Fruit fly (Drosophila melanogaster) whole organism, embryonic: ENCODE measurements around the gene CG15891.

Experiments used
- Aef1 ChIP-seq: fragments of 200-800 bp; sonication (Bioruptor generic); IDR thresholded peaks from 3 replicates; pipeline ENCODE4 v1.3.6; 2022; ENCODE audit warnings: missing biosample characterization, missing genetic modification characterization
- BEAF-32 ChIP-seq: fragments of 200-800 bp; sonication (Bioruptor generic); optimal IDR thresholded peaks from 3 replicates; lab custom pipeline; 2017; ENCODE audit warnings: missing biosample characterization, missing genetic modification characterization, mild to moderate bottlenecking, moderate library complexity, missing genetic modification reagents
- CG10274 ChIP-seq: fragments of 200-800 bp; sonication (Bioruptor generic); optimal IDR thresholded peaks from 3 replicates; lab custom pipeline; 2017; ENCODE audit warnings: missing biosample characterization, mild to moderate bottlenecking, missing genetic modification characterization
- CG10654 ChIP-seq: fragments of 200-800 bp; sonication (Bioruptor generic); optimal IDR thresholded peaks from 2 replicates; lab custom pipeline; 2016; ENCODE audit warnings: missing biosample characterization, missing genetic modification characterization
- CG10959 ChIP-seq: fragments of 200-800 bp; sonication (Bioruptor generic); IDR thresholded peaks from 2 replicates; pipeline ENCODE4 v1.3.6; 2022; ENCODE audit warnings: missing biosample characterization, missing genetic modification characterization
- CG11085 ChIP-seq: fragments of 200-800 bp; sonication (Bioruptor generic); IDR thresholded peaks from 2 replicates; pipeline ENCODE4 v1.3.6; 2022; ENCODE audit warnings: missing biosample characterization, missing genetic modification characterization
- CG11093 ChIP-seq: fragments of 200-800 bp; sonication (Bioruptor generic); IDR thresholded peaks from 3 replicates; pipeline ENCODE4 v1.3.6; 2022; ENCODE audit warnings: missing biosample characterization, missing genetic modification characterization
- CG11398 ChIP-seq: fragments of 200-800 bp; sonication (Bioruptor generic); optimal IDR thresholded peaks from 2 replicates; lab custom pipeline; 2016; ENCODE audit warnings: missing biosample characterization, missing genetic modification characterization
- CG12104 ChIP-seq: fragments of 200-800 bp; sonication (Bioruptor generic); optimal IDR thresholded peaks from 3 replicates; lab custom pipeline; 2016; ENCODE audit warnings: missing biosample characterization, missing genetic modification characterization
- CG12155 ChIP-seq: fragments of 200-800 bp; sonication (Bioruptor generic); optimal IDR thresholded peaks from 3 replicates; lab custom pipeline; 2016; ENCODE audit warnings: missing biosample characterization, missing genetic modification characterization
- CG13123 ChIP-seq: fragments of 200-800 bp; sonication (Bioruptor generic); optimal IDR thresholded peaks from 2 replicates; lab custom pipeline; 2016; ENCODE audit warnings: missing biosample characterization, missing genetic modification characterization
- CG15269 ChIP-seq: fragments of 200-800 bp; sonication (Bioruptor generic); optimal IDR thresholded peaks from 2 replicates; lab custom pipeline; 2018; ENCODE audit warnings: missing biosample characterization, mild to moderate bottlenecking, missing genetic modification characterization, moderate library complexity
- CG15479 ChIP-seq: fragments of 200-800 bp; sonication (Bioruptor generic); optimal IDR thresholded peaks from 3 replicates; lab custom pipeline; 2019; ENCODE audit warnings: missing biosample characterization, mild to moderate bottlenecking, missing genetic modification characterization, moderate library complexity
- CG17612 ChIP-seq: fragments of 200-800 bp; sonication (Bioruptor generic); IDR thresholded peaks from 2 replicates; pipeline ENCODE4 v1.3.6; 2022; ENCODE audit warnings: missing biosample characterization, missing genetic modification characterization
- CG2129 ChIP-seq: fragments of 200-800 bp; sonication (Bioruptor generic); IDR thresholded peaks from 2 replicates; pipeline ENCODE4 v1.3.6; 2022; ENCODE audit warnings: missing biosample characterization, missing genetic modification characterization; ENCODE audit not compliant: partially characterized antibody
- CG3065 ChIP-seq: fragments of 200-800 bp; sonication (Bioruptor generic); optimal IDR thresholded peaks from 2 replicates; lab custom pipeline; 2016; ENCODE audit warnings: missing biosample characterization, missing genetic modification characterization
- CG31224 ChIP-seq: fragments of 200-800 bp; sonication (Bioruptor generic); IDR thresholded peaks from 2 replicates; pipeline ENCODE4 v1.3.6; 2022; ENCODE audit warnings: missing biosample characterization, missing genetic modification characterization
- CG32772 ChIP-seq: fragments of 200-800 bp; sonication (Bioruptor generic); IDR thresholded peaks from 2 replicates; pipeline ENCODE4 v1.3.6; 2022; ENCODE audit warnings: missing biosample characterization, missing genetic modification characterization
- CG34224 ChIP-seq: fragments of 200-800 bp; sonication (Bioruptor generic); IDR thresholded peaks from 3 replicates; pipeline ENCODE4 v1.3.6; 2022; ENCODE audit warnings: missing biosample characterization, missing genetic modification characterization; ENCODE audit not compliant: partially characterized antibody
- CG3726 ChIP-seq: fragments of 200-800 bp; sonication (Bioruptor generic); IDR thresholded peaks from 3 replicates; pipeline ENCODE4, ENCODE4 v1.3.6; 2022; ENCODE audit warnings: missing biosample characterization, missing genetic modification characterization
- CG42726 ChIP-seq: fragments of 200-800 bp; sonication (Bioruptor generic); IDR thresholded peaks from 2 replicates; pipeline ENCODE4 v1.3.6; 2022; ENCODE audit warnings: missing biosample characterization, missing genetic modification characterization; ENCODE audit not compliant: partially characterized antibody
- CG6272 ChIP-seq: fragments of 200-800 bp; sonication (Bioruptor generic); IDR thresholded peaks from 2 replicates; pipeline ENCODE4 v1.3.6; 2022; ENCODE audit warnings: missing biosample characterization, missing genetic modification characterization
- CG6765 ChIP-seq: fragments of 200-800 bp; sonication (Bioruptor generic); optimal IDR thresholded peaks from 3 replicates; lab custom pipeline; 2017; ENCODE audit warnings: missing biosample characterization, mild to moderate bottlenecking, missing genetic modification characterization
- CG6791 ChIP-seq: fragments of 200-800 bp; sonication (Bioruptor generic); IDR thresholded peaks from 3 replicates; pipeline ENCODE4 v1.3.6; 2022; ENCODE audit warnings: missing biosample characterization, missing genetic modification characterization; ENCODE audit not compliant: partially characterized antibody
- CG7745 ChIP-seq: fragments of 200-800 bp; sonication (Bioruptor generic); optimal IDR thresholded peaks from 2 replicates; lab custom pipeline; 2018; ENCODE audit warnings: missing biosample characterization, mild to moderate bottlenecking, missing genetic modification characterization, moderate library complexity
- CG7839 ChIP-seq: fragments of 200-800 bp; sonication (Bioruptor generic); optimal IDR thresholded peaks from 3 replicates; lab custom pipeline; 2018; ENCODE audit warnings: missing biosample characterization, mild to moderate bottlenecking, missing genetic modification characterization, moderate library complexity
- CG7928 ChIP-seq: fragments of 200-800 bp; sonication (Bioruptor generic); optimal IDR thresholded peaks from 2 replicates; lab custom pipeline; 2017; ENCODE audit warnings: missing biosample characterization, mild to moderate bottlenecking, missing genetic modification characterization
- CkIIα-i1 ChIP-seq: fragments of 200-800 bp; sonication (Bioruptor generic); IDR thresholded peaks from 2 replicates; pipeline ENCODE4 v1.3.6; 2022; ENCODE audit warnings: missing biosample characterization, missing genetic modification characterization
- CrebB ChIP-seq: fragments of 200-800 bp; sonication (Bioruptor generic); optimal IDR thresholded peaks from 3 replicates; lab custom pipeline; 2018; ENCODE audit warnings: missing biosample characterization, mild to moderate bottlenecking, missing genetic modification characterization
- D ChIP-seq, 2 experiments: fragments of 200-800 bp in 1 of 2; fragments of >200 bp in 1 of 2; sonication (Bioruptor generic) in 1 of 2; optimal IDR thresholded peaks; 2 replicates in 1 of 2; 3 replicates in 1 of 2; lab custom pipeline; 2017; ENCODE audit warnings: mild to moderate bottlenecking in 1 of 2, missing biosample characterization in 1 of 2, missing genetic modification characterization in 1 of 2, missing genetic modification reagents in 1 of 2
- Dp ChIP-seq: fragments of 200-800 bp; sonication (Bioruptor generic); optimal IDR thresholded peaks from 2 replicates; lab custom pipeline; 2018; ENCODE audit warnings: missing biosample characterization, mild to moderate bottlenecking, missing genetic modification characterization, moderate library complexity
- E2f2 ChIP-seq: fragments of 200-800 bp; sonication (Bioruptor generic); IDR thresholded peaks from 2 replicates; pipeline ENCODE4 v1.3.6; 2022; ENCODE audit warnings: missing biosample characterization, missing genetic modification characterization
- HmgZ ChIP-seq: fragments of 200-800 bp; sonication (Bioruptor generic); optimal IDR thresholded peaks from 2 replicates; lab custom pipeline; 2018; ENCODE audit warnings: missing biosample characterization, mild to moderate bottlenecking, missing genetic modification characterization
- Hr3 ChIP-seq: fragments of 200-800 bp; sonication (Bioruptor generic); optimal IDR thresholded peaks from 3 replicates; lab custom pipeline; 2016; ENCODE audit warnings: missing biosample characterization, missing genetic modification characterization
- NK7.1 ChIP-seq: fragments of 200-800 bp; sonication (Bioruptor generic); optimal IDR thresholded peaks from 3 replicates; lab custom pipeline; 2016; ENCODE audit warnings: missing biosample characterization, missing genetic modification characterization
- Optix ChIP-seq: fragments of 200-800 bp; sonication (Bioruptor generic); IDR thresholded peaks from 3 replicates; pipeline ENCODE4 v1.3.6; 2022; ENCODE audit warnings: missing biosample characterization, missing genetic modification characterization
- Pdp1 ChIP-seq, 2 experiments: fragments of 200-800 bp; sonication (Bioruptor generic); optimal IDR thresholded peaks; 3 replicates each; lab custom pipeline; 2016; ENCODE audit warnings: missing biosample characterization in 2 of 2, missing genetic modification characterization in 2 of 2, mild to moderate bottlenecking in 1 of 2, moderate library complexity in 1 of 2
- Sox100B ChIP-seq: fragments of 200-800 bp; sonication (Bioruptor generic); optimal IDR thresholded peaks from 3 replicates; lab custom pipeline; 2018; ENCODE audit warnings: missing biosample characterization, mild to moderate bottlenecking, missing genetic modification characterization
- Taf1 ChIP-seq: fragments of 200-800 bp; sonication (Bioruptor generic); IDR thresholded peaks from 2 replicates; pipeline ENCODE4 v1.3.6; 2022; ENCODE audit warnings: missing biosample characterization, missing genetic modification characterization
- ac ChIP-seq: fragments of 200-800 bp; sonication (Bioruptor generic); optimal IDR thresholded peaks from 3 replicates; lab custom pipeline; 2017; ENCODE audit warnings: missing biosample characterization, mild to moderate bottlenecking, missing genetic modification characterization
- dmrt11E ChIP-seq: fragments of 200-800 bp; sonication (Bioruptor generic); optimal IDR thresholded peaks from 3 replicates; lab custom pipeline; 2018; ENCODE audit warnings: missing biosample characterization, mild to moderate bottlenecking, missing genetic modification characterization, moderate library complexity
- dpn ChIP-seq, 2 experiments: fragments of 200-800 bp; sonication (Bioruptor generic); optimal IDR thresholded peaks; 3 replicates each; lab custom pipeline; 2016; ENCODE audit warnings: missing biosample characterization in 2 of 2, missing genetic modification characterization in 2 of 2
- ems ChIP-seq: fragments of 200-800 bp; sonication (Bioruptor generic); optimal IDR thresholded peaks from 3 replicates; lab custom pipeline; 2016; ENCODE audit warnings: missing biosample characterization, missing genetic modification characterization
- eve ChIP-seq, 2 experiments: fragments of >200 bp; optimal IDR thresholded peaks; 2 replicates each; lab custom pipeline; 2017; ENCODE audit warnings: missing biosample characterization in 2 of 2, missing genetic modification characterization in 2 of 2
- fd102C ChIP-seq: fragments of 200-800 bp; sonication (Bioruptor generic); optimal IDR thresholded peaks from 2 replicates; lab custom pipeline; 2018; ENCODE audit warnings: missing biosample characterization, mild to moderate bottlenecking, missing genetic modification characterization, moderate library complexity
- her ChIP-seq: fragments of 200-800 bp; sonication (Bioruptor generic); optimal IDR thresholded peaks from 2 replicates; lab custom pipeline; 2016; ENCODE audit warnings: missing biosample characterization, missing genetic modification characterization
- maf-S ChIP-seq: fragments of 200-800 bp; sonication (Bioruptor generic); optimal IDR thresholded peaks from 2 replicates; lab custom pipeline; 2016; ENCODE audit warnings: missing biosample characterization, missing genetic modification characterization
- oc ChIP-seq: fragments of 200-800 bp; sonication (Bioruptor generic); optimal IDR thresholded peaks from 2 replicates; lab custom pipeline; 2018; ENCODE audit warnings: missing biosample characterization, mild to moderate bottlenecking, missing genetic modification characterization, moderate library complexity
- repo ChIP-seq: fragments of 200-800 bp; sonication (Bioruptor generic); optimal IDR thresholded peaks from 2 replicates; lab custom pipeline; 2016; ENCODE audit warnings: missing biosample characterization, missing genetic modification characterization
- sd ChIP-seq: fragments of 200-800 bp; sonication (Bioruptor generic); optimal IDR thresholded peaks from 3 replicates; lab custom pipeline; 2018; ENCODE audit warnings: missing biosample characterization, mild to moderate bottlenecking, missing genetic modification characterization, moderate library complexity
- sr ChIP-seq: fragments of 200-800 bp; sonication (Bioruptor generic); IDR thresholded peaks from 3 replicates; pipeline ENCODE4 v1.3.6; 2022; ENCODE audit warnings: missing biosample characterization, missing genetic modification characterization

The CG15891 gene

dm6 chrX:6276590-6276989 is 18.6 kb downstream of the CG15891 start, which contains the start of gene CG3566 (continued):
- TF ChIP-seq CG32772 (GFP tag; lab: Robert Waterston, UW), result no peak
- no peak for TF ChIP-seq Hr3 (GFP tag; lab: Kevin White, UChicago)
- TF ChIP-seq dpn (GFP tag; optimal IDR thresholded peaks at IDR 0.05; lab: Kevin White, UChicago), result no peak
- no peak for TF ChIP-seq D (optimal IDR thresholded peaks at IDR 0.05; lab: Kevin White, UChicago)
- TF ChIP-seq D (GFP tag; optimal IDR thresholded peaks at IDR 0.05; lab: Kevin White, UChicago), result no peak
- TF ChIP-seq CG10654 (GFP tag; lab: Kevin White, UChicago), result no peak
- no peak for TF ChIP-seq CG3726 (GFP tag; lab: Robert Waterston, UW)
- no peak for TF ChIP-seq CG10959 (GFP tag; lab: Robert Waterston, UW)
- TF ChIP-seq maf-S (GFP tag; lab: Kevin White, UChicago), result no peak
- TF ChIP-seq CG7839, result no peak
- no peak for TF ChIP-seq CG11398
- TF ChIP-seq oc (tag; lab: Kevin White, UChicago), result no peak
- no peak for TF ChIP-seq sr (GFP tag; lab: Robert Waterston, UW)
- TF ChIP-seq CG6272 (GFP tag; lab: Robert Waterston, UW), result no peak
- no peak for TF ChIP-seq HmgZ
- TF ChIP-seq Sox100B, result no peak
- TF ChIP-seq Optix (GFP tag; lab: Robert Waterston, UW), result no peak
- no peak for TF ChIP-seq NK7.1 (GFP tag; lab: Kevin White, UChicago)
- no peak for TF ChIP-seq CG15479 (GFP tag; lab: Kevin White, UChicago)
- TF ChIP-seq CG11093 (GFP tag; lab: Robert Waterston, UW), result no peak
- no peak for TF ChIP-seq ac
- TF ChIP-seq CG17612 (GFP tag; lab: Robert Waterston, UW), result no peak
- no peak for TF ChIP-seq eve (GFP tag; optimal IDR thresholded peaks at IDR 0.05; lab: Kevin White, UChicago)
- no peak for TF ChIP-seq CG3065
- TF ChIP-seq CG10274 (GFP tag; lab: Kevin White, UChicago), result no peak
- TF ChIP-seq CG6791 (GFP tag; lab: Robert Waterston, UW), result 0 out of 3 replicates have a peak, but pooled peaks have one; percentile 48
- TF ChIP-seq CkIIα-i1 (GFP tag; lab: Robert Waterston, UW), result no peak
- TF ChIP-seq CG42726, result 0 out of 2 replicates have a peak, but pooled peaks have one; percentile 10
- TF ChIP-seq dmrt11E, result no peak
- TF ChIP-seq CG15269 (tag; lab: Kevin White, UChicago), result no peak
- TF ChIP-seq CG12104 (GFP tag; lab: Kevin White, UChicago), result no peak
- no peak for TF ChIP-seq sd (tag; lab: Kevin White, UChicago)
- TF ChIP-seq CG11085 (GFP tag; lab: Robert Waterston, UW), result no peak
- no peak for TF ChIP-seq repo (GFP tag; lab: Kevin White, UChicago)
- TF ChIP-seq CG7745 (tag; lab: Kevin White, UChicago), result no peak
- 0 out of 2 replicates have a peak, but pooled peaks have one; percentile 13 for TF ChIP-seq E2f2 (GFP tag; lab: Robert Waterston, UW)
- no peak for TF ChIP-seq Taf1
- TF ChIP-seq Aef1, result no peak
- no peak for TF ChIP-seq CG7928 (GFP tag; lab: Kevin White, UChicago)
- no peak for TF ChIP-seq fd102C
- no peak for TF ChIP-seq CG12155 (GFP tag; lab: Kevin White, UChicago)
- TF ChIP-seq CG34224 (GFP tag; lab: Robert Waterston, UW), result no peak
- peak; percentile 11 for TF ChIP-seq ems (GFP tag; lab: Kevin White, UChicago)
- no peak for TF ChIP-seq CrebB (tag; lab: Kevin White, UChicago)
- no peak for TF ChIP-seq Pdp1 (GFP tag; optimal IDR thresholded peaks at IDR 0.05; lab: Kevin White, UChicago)
- TF ChIP-seq Dp, result peak; percentile 3
- peak; percentile 5 for TF ChIP-seq BEAF-32 (GFP tag; lab: Kevin White, UChicago)
- no peak for TF ChIP-seq CG13123 (GFP tag; lab: Kevin White, UChicago)
- no peak for TF ChIP-seq CG2129 (GFP tag; lab: Robert Waterston, UW)
- TF ChIP-seq her (GFP tag; lab: Kevin White, UChicago), result no peak
- TF ChIP-seq CG31224, result no peak
- no peak for TF ChIP-seq CG6765 (GFP tag; lab: Kevin White, UChicago)
